Worm (Caenorhabditis elegans) whole organism, L4 larva: Measurements from ENCODE around the gene srz-58.
A peak's percentile ranks its signal among the peaks of the same experiment; 100 is the strongest.

ENCODE experiments used
- F26F4.8 ChIP-seq: fragments of 200-800 bp; sonication (Bioruptor generic); conservative IDR thresholded peaks from 2 replicates; pipeline ENCODE4 v1.3.6; 2022; ENCODE audit warnings: missing genetic modification characterization, missing compliant biosample characterization
- F44E2.7 ChIP-seq: fragments of 200-800 bp; sonication (Bioruptor generic); IDR thresholded peaks from 2 replicates; pipeline ENCODE4 v2.1.2; 2022; ENCODE audit warnings: missing genetic modification characterization, missing compliant biosample characterization
- F49E8.2 ChIP-seq: sonication (generic microtip); optimal IDR thresholded peaks from 2 replicates; lab custom pipeline; 2016; ENCODE audit warnings: missing compliant biosample characterization, mild to moderate bottlenecking, missing genetic modification characterization, borderline replicate concordance
- aha-1 ChIP-seq: fragments of 150-350 bp; peaks from one replicate; lab custom pipeline; 2014; ENCODE audit warnings: missing biosample characterization, missing genetic modification characterization
- ama-1 ChIP-seq: fragments of 150-350 bp; optimal IDR thresholded peaks from 2 replicates; lab custom pipeline; 2014; ENCODE audit warnings: inconsistent platforms, mixed read lengths
- attf-4 ChIP-seq: sonication (generic microtip); optimal IDR thresholded peaks from 3 replicates; lab custom pipeline; 2017; ENCODE audit warnings: missing biosample characterization, missing genetic modification characterization
- ceh-32 ChIP-seq: sonication (generic microtip); optimal IDR thresholded peaks from 2 replicates; lab custom pipeline; 2016; ENCODE audit warnings: mild to moderate bottlenecking, missing genetic modification characterization, missing compliant biosample characterization; ENCODE audit not compliant: poor library complexity
- ceh-44 ChIP-seq: fragments of 200-800 bp; sonication (Bioruptor generic); IDR thresholded peaks from 2 replicates; pipeline ENCODE4 v1.3.6; 2022; ENCODE audit warnings: missing genetic modification reagents, missing genetic modification characterization, missing compliant biosample characterization
- ceh-82 ChIP-seq: sonication (generic microtip); optimal IDR thresholded peaks from 2 replicates; lab custom pipeline; 2017; ENCODE audit warnings: missing biosample characterization, missing genetic modification characterization
- ctbp-1 ChIP-seq: fragments of 200-800 bp; sonication (Bioruptor generic); IDR thresholded peaks from 2 replicates; pipeline ENCODE4 v1.3.6; 2022; ENCODE audit warnings: missing genetic modification reagents, missing genetic modification characterization, missing compliant biosample characterization
- dmd-9 ChIP-seq: fragments of 200-800 bp; sonication (Bioruptor generic); IDR thresholded peaks from 2 replicates; pipeline ENCODE4 v1.3.6; 2022; ENCODE audit warnings: missing genetic modification reagents, missing genetic modification characterization, missing compliant biosample characterization
- egl-27 ChIP-seq: sonication (generic microtip); optimal IDR thresholded peaks from 3 replicates; lab custom pipeline; 2017; ENCODE audit warnings: missing biosample characterization, missing genetic modification reagents, missing genetic modification characterization
- fos-1 ChIP-seq: fragments of 150-350 bp; optimal IDR thresholded peaks from 2 replicates; lab custom pipeline; 2014; ENCODE audit warnings: missing biosample characterization, missing genetic modification characterization
- hmg-1.1 ChIP-seq: fragments of 200-800 bp; sonication (Bioruptor generic); IDR thresholded peaks from 2 replicates; pipeline ENCODE4 v1.3.6; 2022; ENCODE audit warnings: missing genetic modification reagents, missing genetic modification characterization, missing compliant biosample characterization
- lin-38 ChIP-seq: fragments of 200-800 bp; sonication (Bioruptor generic); IDR thresholded peaks from 2 replicates; pipeline ENCODE4 v1.3.6; 2022; ENCODE audit warnings: missing genetic modification reagents, missing genetic modification characterization, missing compliant biosample characterization
- mdl-1 ChIP-seq, 2 experiments: fragments of 150-350 bp in 1 of 2; sonication (generic microtip) in 1 of 2; optimal IDR thresholded peaks; 2 replicates each; lab custom pipeline; 2014 to 2017; ENCODE audit warnings: missing biosample characterization in 2 of 2, missing genetic modification characterization in 2 of 2
- nhr-48 ChIP-seq: sonication (generic microtip); optimal IDR thresholded peaks from 2 replicates; lab custom pipeline; 2016; ENCODE audit warnings: mild to moderate bottlenecking, missing genetic modification characterization, missing compliant biosample characterization
- nhr-76 ChIP-seq: fragments of 150-350 bp; optimal IDR thresholded peaks from 2 replicates; lab custom pipeline; 2014; ENCODE audit warnings: missing biosample characterization, missing genetic modification characterization
- pha-4 ChIP-seq, 2 experiments: fragments of 150-350 bp in 1 of 2; fragments of 200-800 bp in 1 of 2; sonication (Bioruptor generic) in 1 of 2; IDR thresholded peaks in 1 of 2; optimal IDR thresholded peaks in 1 of 2; 2 replicates each; pipeline versions ENCODE4 v1.3.6 to Lab custom; 2014 to 2022; ENCODE audit warnings: missing genetic modification characterization in 2 of 2, missing genetic modification reagents in 2 of 2, missing biosample characterization in 1 of 2, missing compliant biosample characterization in 1 of 2
- php-3 ChIP-seq: fragments of 200-800 bp; sonication (Bioruptor generic); IDR thresholded peaks from 2 replicates; pipeline ENCODE4 v1.3.6; 2022; ENCODE audit warnings: missing genetic modification reagents, missing genetic modification characterization, missing compliant biosample characterization
- rbr-2 ChIP-seq: sonication (generic microtip); optimal IDR thresholded peaks from 2 replicates; lab custom pipeline; 2016; ENCODE audit warnings: missing genotype, missing genetic modification characterization, missing compliant biosample characterization
- set-16 ChIP-seq: fragments of 200-800 bp; sonication (Bioruptor generic); IDR thresholded peaks from 2 replicates; pipeline ENCODE4 v1.3.6; 2022; ENCODE audit warnings: missing genetic modification reagents, missing genetic modification characterization, missing compliant biosample characterization
- unc-62 ChIP-seq, 3 experiments: fragments of 150-350 bp in 1 of 3; sonication (generic microtip); optimal IDR thresholded peaks in 2 of 3; peaks in 1 of 3; 1 replicate in 1 of 3; 2 replicates in 2 of 3; lab custom pipeline; 2014 to 2017; ENCODE audit warnings: missing biosample characterization in 3 of 3, missing genetic modification characterization in 3 of 3, missing genetic modification reagents in 3 of 3, missing genotype in 1 of 3
- zip-11 ChIP-seq: fragments of 200-800 bp; sonication (Bioruptor generic); IDR thresholded peaks from 2 replicates; pipeline ENCODE4 v1.3.6; 2022; ENCODE audit warnings: missing genetic modification characterization, missing compliant biosample characterization
- ztf-7 ChIP-seq: fragments of 150-350 bp; optimal IDR thresholded peaks from 2 replicates; lab custom pipeline; 2014; ENCODE audit warnings: missing biosample characterization, missing genetic modification characterization

Gene srz-58

DNA sequence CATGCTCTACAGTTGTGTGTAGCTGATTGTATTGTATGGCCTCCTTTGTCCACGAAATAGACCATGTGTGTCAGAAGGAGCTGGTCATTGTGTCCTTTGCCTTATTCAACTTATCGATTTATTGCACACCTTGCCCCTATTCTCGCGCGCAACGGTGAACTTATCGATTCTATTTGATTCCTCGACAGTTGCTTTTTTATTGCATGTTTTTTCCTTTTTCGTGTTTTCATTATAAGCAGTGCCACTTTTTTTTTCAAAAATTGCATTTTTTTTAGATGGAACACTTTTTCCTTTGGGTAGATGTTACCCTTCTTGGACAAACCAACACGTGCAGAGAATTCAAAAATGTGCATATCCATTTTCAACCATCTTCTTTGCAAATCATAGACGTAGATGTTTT lies 44.7 kb upstream of the srz-58 start, which contains the start of gene K10G4.10:
Gene K10G4.10, plus strand, starts transcription at position 301 of the 400 bp plus-strand sequence.
- TF ChIP-seq egl-27 (tag; lab: Kevin White, UChicago), result no peak

DNA sequence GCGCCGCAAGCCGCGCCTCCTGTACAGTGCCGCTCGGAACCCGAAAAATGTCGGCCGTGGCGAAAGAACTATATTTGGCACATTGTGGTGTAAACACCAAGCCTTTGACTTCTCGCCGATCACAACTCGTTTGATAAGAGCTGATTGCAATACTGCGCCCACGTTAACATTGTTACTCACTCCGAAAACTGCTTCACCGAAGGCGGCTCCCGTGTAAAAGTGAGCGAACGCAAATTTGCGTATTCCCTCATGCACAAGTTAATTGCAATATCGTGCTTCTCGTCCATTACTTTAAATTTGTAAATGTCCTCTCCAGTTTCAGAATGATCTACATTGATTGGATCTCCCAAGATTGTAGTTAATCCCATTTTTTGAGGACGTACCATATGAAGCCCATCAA lies 33.8 kb upstream of the srz-58 start:
- TF ChIP-seq nhr-48 (tag; lab: Kevin White, UChicago) (no peak), aha-1 (tag; lab: Kevin White, UChicago) (peak; percentile 95)
- TF ChIP-seq, all 104 proteins: peak for 1

DNA sequence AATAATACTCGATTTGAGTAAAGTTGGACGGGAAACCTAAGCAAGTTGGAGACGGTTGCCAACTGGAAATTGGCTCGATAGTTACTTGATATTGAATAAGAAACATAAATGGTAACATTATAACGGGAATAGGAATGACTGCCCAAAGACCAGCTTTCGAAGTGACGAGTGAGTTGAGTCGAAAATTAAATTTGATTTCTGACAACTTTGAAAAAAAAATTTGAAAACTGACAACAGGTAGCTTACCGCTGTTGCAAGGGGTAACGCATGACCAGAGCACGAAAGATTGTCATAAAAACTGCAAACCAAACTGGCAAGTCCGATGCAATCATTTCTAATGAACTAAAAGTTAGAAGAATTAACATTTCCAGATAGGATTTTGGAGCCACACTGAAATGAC lies 25.2 kb upstream of the srz-58 start:
- no peak for TF ChIP-seq fos-1 (tag; lab: Kevin White, UChicago)
- TF ChIP-seq ceh-44, result 0 out of 2 replicates have a peak, but pooled peaks have one; percentile 17
- no peak for TF ChIP-seq ceh-32 (tag; lab: Kevin White, UChicago)
- no peak for TF ChIP-seq F44E2.7 (GFP tag; lab: Robert Waterston, UW)
- TF ChIP-seq rbr-2 (tag; lab: Kevin White, UChicago), result no peak
- no peak for TF ChIP-seq attf-4
- TF ChIP-seq ctbp-1 (GFP tag; lab: Robert Waterston, UW), result no peak
- TF ChIP-seq aha-1 (tag; lab: Kevin White, UChicago), result peak; percentile 92
- no peak for TF ChIP-seq zip-11
- no peak for TF ChIP-seq dmd-9 (GFP tag; lab: Robert Waterston, UW)
- TF ChIP-seq ama-1 (lab: Kevin White, UChicago), result no peak
- TF ChIP-seq hmg-1.1 (GFP tag; lab: Robert Waterston, UW), result no peak
- TF ChIP-seq, all 104 proteins: peak for 2

DNA sequence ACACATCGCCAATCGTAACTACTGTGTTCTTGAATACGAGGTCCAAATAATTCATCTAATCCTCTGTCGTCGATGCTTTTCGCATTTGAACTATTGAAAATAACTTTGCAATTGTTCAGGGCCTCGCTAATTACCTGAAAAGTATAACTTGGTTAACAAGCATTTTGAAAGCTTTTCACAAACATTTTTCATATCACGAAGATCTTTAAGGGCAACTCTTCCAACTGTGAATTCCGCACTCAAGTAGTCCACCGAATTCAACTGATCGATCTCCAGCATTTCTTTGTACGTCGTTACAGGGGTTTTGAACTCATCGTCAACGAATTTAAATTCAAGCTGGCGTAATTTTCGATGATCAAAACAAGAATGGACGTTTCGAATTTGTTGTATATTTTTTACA lies 21.5 kb upstream of the srz-58 start:
- no peak for TF ChIP-seq F49E8.2 (tag; lab: Kevin White, UChicago)
- no peak for TF ChIP-seq rbr-2 (tag; lab: Kevin White, UChicago)
- TF ChIP-seq unc-62 (GFP tag; optimal IDR thresholded peaks at IDR 0.05 in 1 of 2; lab: Kevin White, UChicago), result peak in 1 of 2 experiments; percentile 92
- no peak for TF ChIP-seq unc-62 (tag; optimal IDR thresholded peaks at IDR 0.05; lab: Kevin White, UChicago)
- no peak for TF ChIP-seq nhr-76 (tag; lab: Kevin White, UChicago)
- no peak for TF ChIP-seq egl-27 (tag; lab: Kevin White, UChicago)

DNA sequence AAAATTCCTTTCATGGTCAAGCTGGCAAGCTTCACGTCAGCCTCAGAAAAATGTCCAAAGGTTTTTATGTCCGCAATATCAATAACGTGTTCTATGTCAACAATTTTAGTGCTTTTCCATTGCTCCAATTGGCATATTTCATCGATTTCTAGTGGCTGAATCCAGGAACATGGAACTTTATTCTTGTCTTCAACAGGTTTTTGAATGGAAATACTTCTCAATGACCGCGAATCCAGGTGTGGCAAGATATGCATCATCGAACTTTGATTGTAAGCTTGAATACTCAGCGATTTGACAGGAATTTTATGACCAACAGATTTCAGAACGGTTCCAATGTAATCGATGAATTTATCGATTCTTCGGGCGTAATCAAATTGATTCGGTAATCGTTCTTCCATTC lies 19.3 kb upstream of the srz-58 start:
- TF ChIP-seq F26F4.8 (no peak), unc-62 (GFP tag; optimal IDR thresholded peaks at IDR 0.05 in 1 of 2; lab: Kevin White, UChicago) (peak in 1 of 2 experiments; percentile 92), unc-62 (tag; optimal IDR thresholded peaks at IDR 0.05; lab: Kevin White, UChicago) (no peak)

DNA sequence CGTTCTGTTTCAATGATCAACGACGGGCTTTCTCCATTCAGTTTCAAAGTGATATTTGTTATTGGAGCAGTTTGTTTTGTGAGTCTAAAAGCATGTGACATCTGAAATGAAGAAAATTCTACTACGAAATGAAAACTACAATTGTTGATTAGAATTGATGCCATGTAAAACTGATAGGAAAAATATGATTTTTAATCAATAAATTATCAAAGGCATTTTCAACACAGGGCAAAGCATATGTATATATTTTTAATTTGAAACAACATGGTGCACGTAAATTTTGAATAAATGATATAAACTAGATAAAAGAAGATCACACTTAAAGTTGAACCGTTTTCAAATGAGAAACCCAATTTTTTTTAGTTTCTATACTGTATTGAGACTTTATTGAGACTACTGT lies 16.6 kb upstream of the srz-58 start, which contains the start of gene K10G4.5:
Gene K10G4.5, minus strand, starts transcription at position 101 of the 400 bp plus-strand sequence.
- no peak for TF ChIP-seq set-16
- TF ChIP-seq, all 104 proteins: peak for 0

DNA sequence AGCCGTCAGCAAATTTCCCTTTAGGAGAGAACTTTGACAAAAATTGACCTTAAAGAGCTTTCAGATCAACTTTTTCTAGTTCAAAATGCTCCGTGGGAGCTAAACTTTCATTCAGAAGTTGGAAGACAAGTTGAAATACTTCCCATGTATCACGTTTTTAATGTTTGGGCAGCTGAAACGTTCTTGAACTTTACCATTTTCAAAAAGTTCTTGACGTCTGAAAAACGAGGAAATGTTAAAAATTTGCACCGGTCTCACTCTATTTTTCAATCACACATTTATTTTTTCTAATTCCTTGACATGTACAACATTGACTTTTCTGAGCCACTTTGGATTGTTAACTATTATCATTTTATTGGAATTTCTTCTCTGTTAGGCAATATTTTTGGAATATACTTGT lies 15.2 kb upstream of the srz-58 start, which contains the start of gene sri-70:
Gene sri-70, plus strand, starts transcription at position 301 of the 400 bp plus-strand sequence.
- TF ChIP-seq mdl-1 (tag; optimal IDR thresholded peaks at IDR 0.05; lab: Kevin White, UChicago) (no peak), php-3 (GFP tag; lab: Robert Waterston, UW) (no peak)

DNA sequence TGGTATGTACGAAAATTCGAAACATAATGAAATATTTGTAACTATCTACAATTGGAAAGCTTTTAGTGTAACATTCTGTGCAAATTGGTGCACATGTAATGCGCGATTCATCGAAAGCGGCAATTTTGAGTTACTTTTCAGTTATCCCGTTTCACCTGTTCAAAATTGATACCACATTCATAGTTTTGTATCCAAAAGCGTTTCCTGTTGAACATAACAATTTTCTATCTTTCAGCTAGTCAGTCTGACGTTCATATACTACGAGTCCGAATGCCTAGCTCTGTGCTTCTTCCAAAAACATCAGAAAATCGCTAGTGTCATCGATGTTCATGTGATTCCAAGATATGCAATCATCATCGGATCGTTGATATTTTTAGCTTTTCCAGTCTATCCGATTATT lies 14.6 kb upstream of the srz-58 start:
- no peak for TF ChIP-seq pha-4 (GFP tag; IDR thresholded peaks at IDR 0.05; lab: Robert Waterston, UW)
- TF ChIP-seq pha-4 (tag; optimal IDR thresholded peaks at IDR 0.05; lab: Kevin White, UChicago), result no peak
- TF ChIP-seq lin-38 (GFP tag; lab: Robert Waterston, UW), result no peak
- TF ChIP-seq ztf-7 (tag; lab: Kevin White, UChicago), result no peak
- no peak for TF ChIP-seq nhr-48 (tag; lab: Kevin White, UChicago)
- TF ChIP-seq ceh-82, result no peak
- TF ChIP-seq ama-1 (lab: Kevin White, UChicago), result no peak
- peak in 1 of 2 experiments; percentile 90 for TF ChIP-seq unc-62 (GFP tag; optimal IDR thresholded peaks at IDR 0.05 in 1 of 2; lab: Kevin White, UChicago)
- TF ChIP-seq unc-62 (tag; optimal IDR thresholded peaks at IDR 0.05; lab: Kevin White, UChicago), result no peak
